Worm (Caenorhabditis elegans): ENCODE data around the gene F26F12.2.

DNA sequence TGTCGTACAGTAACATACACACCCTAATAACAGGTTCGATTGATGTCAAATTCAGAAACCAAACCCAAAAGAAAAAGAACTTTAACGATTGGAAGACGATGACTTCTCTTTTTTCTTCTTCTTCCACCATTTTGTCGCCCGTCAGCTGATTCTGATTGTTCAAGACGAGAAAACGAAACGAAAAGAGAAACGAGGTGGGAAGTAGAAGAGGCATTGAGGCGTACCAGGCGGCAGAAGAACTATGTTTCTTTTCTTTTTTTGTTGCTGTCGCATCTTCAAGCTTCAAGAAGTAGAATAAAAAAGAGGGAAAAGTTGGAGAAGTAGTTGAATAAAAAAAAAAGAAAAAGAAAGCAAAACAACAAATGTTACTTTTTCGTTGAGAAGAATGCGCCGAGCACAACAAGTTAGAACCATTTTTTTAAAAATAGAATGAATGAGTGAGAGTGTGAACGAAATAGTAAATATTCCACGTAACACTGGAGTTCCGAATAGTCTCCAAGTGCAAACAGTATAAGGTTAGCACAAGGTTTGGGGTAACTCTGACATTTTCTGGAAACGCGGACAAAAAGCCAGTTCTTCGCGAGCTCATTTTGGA is 9.7 kb upstream of the F26F12.2 start:
- no peak for TF ChIP-seq mab-5 (tag; optimal IDR thresholded peaks at IDR 0.05)
- no peak for TF ChIP-seq egl-27 (tag; optimal IDR thresholded peaks at IDR 0.05)
